Comparison of ENCODE assay signal across 1 fruit fly cellular context in genomic region chr2L:18948065-18948723, dm6.
TF ChIP-seq lines count a peak whose summit lies in the region.

No protein-coding gene starts in this region.

TF ChIP-seq in whole organism, embryonic, 481 proteins besides CTCF, POLR2A, EP300 and RAD21 (continued from another document and continues in another):
- TF ChIP-seq CG34224 (GFP tag; IDR thresholded peaks at IDR 0.05; lab: Robert Waterston, UW; ENCODE audit: partially characterized antibody) (no peak), CG9876 (GFP tag; optimal IDR thresholded peaks at IDR 0.05; lab: Kevin White, UChicago) (no peak), Hr51 (GFP tag; optimal IDR thresholded peaks at IDR 0.05; lab: Kevin White, UChicago) (peak in 1 of 2 experiments; percentile 46), br (optimal IDR thresholded peaks at IDR 0.05; lab: Kevin White, UChicago) (no peak), crc (GFP tag; optimal IDR thresholded peaks at IDR 0.05; lab: Kevin White, UChicago) (no peak), CG8388 (GFP tag; optimal IDR thresholded peaks at IDR 0.05; lab: Kevin White, UChicago) (peak; percentile 75), bcd (GFP tag; optimal IDR thresholded peaks at IDR 0.05; lab: Kevin White, UChicago) (peak; percentile 46), az2 (GFP tag; optimal IDR thresholded peaks at IDR 0.05; lab: Kevin White, UChicago) (peak; percentile 81), CG17912 (GFP tag; optimal IDR thresholded peaks at IDR 0.05; lab: Kevin White, UChicago) (no peak), CG9609 (GFP tag; optimal IDR thresholded peaks at IDR 0.05; lab: Kevin White, UChicago) (peak; percentile 15), lab (GFP tag; optimal IDR thresholded peaks at IDR 0.05; lab: Kevin White, UChicago) (peak; percentile 56), CG2678 (tag; optimal IDR thresholded peaks at IDR 0.05; lab: Kevin White, UChicago) (peak; percentile 83), so (GFP tag; IDR thresholded peaks at IDR 0.05; lab: Robert Waterston, UW) (no peak), CG10654 (GFP tag; optimal IDR thresholded peaks at IDR 0.05; lab: Kevin White, UChicago) (peak; percentile 33), run (tag; optimal IDR thresholded peaks at IDR 0.05; lab: Kevin White, UChicago) (peak; percentile 65), CG42726 (GFP tag; IDR thresholded peaks at IDR 0.05; lab: Robert Waterston, UW; ENCODE audit: partially characterized antibody) (no peak), danr (GFP tag; IDR thresholded peaks at IDR 0.05; lab: Robert Waterston, UW) (peak; percentile 43; the same call in 1 of the 2 replicates), ro (GFP tag; IDR thresholded peaks at IDR 0.05; lab: Robert Waterston, UW) (no peak), CG4854 (GFP tag; optimal IDR thresholded peaks at IDR 0.05; lab: Kevin White, UChicago) (no peak), Deaf1 (tag; optimal IDR thresholded peaks at IDR 0.05; lab: Kevin White, UChicago) (no peak), cwo (GFP tag; optimal IDR thresholded peaks at IDR 0.05; lab: Kevin White, UChicago) (peak; percentile 25), CG3407 (GFP tag; optimal IDR thresholded peaks at IDR 0.05; lab: Kevin White, UChicago) (peak; percentile 82), CG8281 (tag; optimal IDR thresholded peaks at IDR 0.05; lab: Kevin White, UChicago) (peak; percentile 17), Ptx1 (GFP tag; IDR thresholded peaks at IDR 0.05; lab: Robert Waterston, UW) (peak; percentile 67), CG32532 (GFP tag; IDR thresholded peaks at IDR 0.05; lab: Robert Waterston, UW) (no peak), bowl (GFP tag; IDR thresholded peaks at IDR 0.05; lab: Robert Waterston, UW) (no peak), ash1 (GFP tag; optimal IDR thresholded peaks at IDR 0.05; lab: Kevin White, UChicago) (no peak), CG10431 (GFP tag; optimal IDR thresholded peaks at IDR 0.05; lab: Kevin White, UChicago) (peak; percentile 66), tgo (GFP tag; IDR thresholded peaks at IDR 0.05; lab: Robert Waterston, UW) (no peak), CG12391 (tag; optimal IDR thresholded peaks at IDR 0.05; lab: Kevin White, UChicago) (peak; percentile 90), CG13296 (GFP tag; optimal IDR thresholded peaks at IDR 0.05; lab: Kevin White, UChicago) (peak; percentile 49), disco-r (GFP tag; optimal IDR thresholded peaks at IDR 0.05; lab: Kevin White, UChicago) (no peak), twi (tag; optimal IDR thresholded peaks at IDR 0.05; lab: Kevin White, UChicago) (peak; percentile 36), Dek (tag; optimal IDR thresholded peaks at IDR 0.05; lab: Kevin White, UChicago) (peak; percentile 63), HLH4C (GFP tag; IDR thresholded peaks at IDR 0.05; lab: Robert Waterston, UW; ENCODE audit: partially characterized antibody) (no peak), Dfd (GFP tag; optimal IDR thresholded peaks at IDR 0.05; lab: Kevin White, UChicago) (no peak), CG6254 (GFP tag; optimal IDR thresholded peaks at IDR 0.05; lab: Kevin White, UChicago) (peak; percentile 57), usp (GFP tag; optimal IDR thresholded peaks at IDR 0.05; lab: Kevin White, UChicago) (no peak), CG10267 (tag; optimal IDR thresholded peaks at IDR 0.05; lab: Kevin White, UChicago) (peak; percentile 48), inv (GFP tag; IDR thresholded peaks at IDR 0.05; lab: Robert Waterston, UW; ENCODE audit: partially characterized antibody) (no peak), Hr78 (GFP tag; optimal IDR thresholded peaks at IDR 0.05; lab: Kevin White, UChicago) (peak in 1 of 2 experiments; percentile 25), Hr39 (optimal IDR thresholded peaks at IDR 0.05; lab: Kevin White, UChicago) (no peak), da (GFP tag; optimal IDR thresholded peaks at IDR 0.05; lab: Kevin White, UChicago) (no peak), GATAe (GFP tag; conservative IDR thresholded peaks at IDR 0.05; lab: Robert Waterston, UW) (no peak), croc (GFP tag; conservative IDR thresholded peaks at IDR 0.05; lab: Robert Waterston, UW) (peak; percentile 73), gcm (GFP tag; optimal IDR thresholded peaks at IDR 0.05; lab: Kevin White, UChicago) (peak; percentile 80), CG8290 (GFP tag; optimal IDR thresholded peaks at IDR 0.05; lab: Kevin White, UChicago) (no peak), CG8290 (tag; optimal IDR thresholded peaks at IDR 0.05; lab: Kevin White, UChicago) (no peak), CG30403 (GFP tag; optimal IDR thresholded peaks at IDR 0.05; lab: Kevin White, UChicago) (peak; percentile 77), CG7928 (GFP tag; optimal IDR thresholded peaks at IDR 0.05; lab: Kevin White, UChicago) (no peak), Ravus (GFP tag; IDR thresholded peaks at IDR 0.05; lab: Robert Waterston, UW) (no peak), CG13775 (GFP tag; optimal IDR thresholded peaks at IDR 0.05; lab: Kevin White, UChicago) (peak; percentile 67), Bgb (GFP tag; IDR thresholded peaks at IDR 0.05; lab: Robert Waterston, UW; ENCODE audit: partially characterized antibody) (no peak), sqz (GFP tag; optimal IDR thresholded peaks at IDR 0.05; lab: Kevin White, UChicago) (peak; percentile 35), CG9437 (GFP tag; optimal IDR thresholded peaks at IDR 0.05; lab: Kevin White, UChicago) (peak; percentile 75), lmd (GFP tag; IDR thresholded peaks at IDR 0.05; lab: Robert Waterston, UW) (peak; percentile 66), pho (GFP tag; optimal IDR thresholded peaks at IDR 0.05; lab: Kevin White, UChicago) (peak; percentile 9), gcm2 (GFP tag; optimal IDR thresholded peaks at IDR 0.05; lab: Kevin White, UChicago) (no peak), CkIIα-i1 (GFP tag; IDR thresholded peaks at IDR 0.05; lab: Robert Waterston, UW) (no peak), Nf-YB (GFP tag; optimal IDR thresholded peaks at IDR 0.05; lab: Kevin White, UChicago) (peak; percentile 66), Tbp (GFP tag; optimal IDR thresholded peaks at IDR 0.05; lab: Kevin White, UChicago) (no peak), Side (GFP tag; optimal IDR thresholded peaks at IDR 0.05; lab: Kevin White, UChicago) (no peak), CG15479 (GFP tag; optimal IDR thresholded peaks at IDR 0.05; lab: Kevin White, UChicago) (no peak), MBD-R2 (GFP tag; IDR thresholded peaks at IDR 0.05; lab: Robert Waterston, UW) (no peak), MTF-1 (GFP tag; optimal IDR thresholded peaks at IDR 0.05; lab: Kevin White, UChicago; ENCODE audit: borderline replicate concordance) (no peak), CG6765 (GFP tag; optimal IDR thresholded peaks at IDR 0.05; lab: Kevin White, UChicago) (no peak), H15 (GFP tag; IDR thresholded peaks at IDR 0.05; lab: Robert Waterston, UW) (no peak), CG7987 (GFP tag; optimal IDR thresholded peaks at IDR 0.05; lab: Kevin White, UChicago) (peak; percentile 10), stc (GFP tag; IDR thresholded peaks at IDR 0.05; lab: Robert Waterston, UW) (no peak), CG2120 (GFP tag; optimal IDR thresholded peaks at IDR 0.05; lab: Kevin White, UChicago) (peak; percentile 24), unc-4 (GFP tag; IDR thresholded peaks at IDR 0.05; lab: Robert Waterston, UW; ENCODE audit: partially characterized antibody) (no peak), gsb-n (tag; optimal IDR thresholded peaks at IDR 0.05; lab: Kevin White, UChicago) (peak; percentile 78), CG32772 (GFP tag; IDR thresholded peaks at IDR 0.05; lab: Robert Waterston, UW) (peak; percentile 58; the same call in 1 of the 2 replicates), CG7357 (GFP tag; IDR thresholded peaks at IDR 0.05; lab: Robert Waterston, UW) (peak; percentile 71), BEAF-32 (GFP tag; optimal IDR thresholded peaks at IDR 0.05; lab: Kevin White, UChicago) (no peak), Aef1 (GFP tag; IDR thresholded peaks at IDR 0.05; lab: Robert Waterston, UW) (peak; percentile 13; the same call in 1 of the 3 replicates), CG11723 (GFP tag; optimal IDR thresholded peaks at IDR 0.05; lab: Kevin White, UChicago) (peak; percentile 49), CG5953 (GFP tag; IDR thresholded peaks at IDR 0.05; lab: Robert Waterston, UW) (no peak), CG9817 (tag; optimal IDR thresholded peaks at IDR 0.05; lab: Kevin White, UChicago) (peak; percentile 38), CG12104 (GFP tag; optimal IDR thresholded peaks at IDR 0.05; lab: Kevin White, UChicago) (no peak), CG14860 (GFP tag; IDR thresholded peaks at IDR 0.05; lab: Robert Waterston, UW; ENCODE audit: partially characterized antibody) (no peak), B-H2 (GFP tag; optimal IDR thresholded peaks at IDR 0.05; lab: Kevin White, UChicago) (no peak), CG15514 (GFP tag; optimal IDR thresholded peaks at IDR 0.05; lab: Kevin White, UChicago) (no peak), Doc3 (GFP tag; IDR thresholded peaks at IDR 0.05; lab: Robert Waterston, UW; ENCODE audit: partially characterized antibody) (no peak), CG13424 (tag; optimal IDR thresholded peaks at IDR 0.05; lab: Kevin White, UChicago) (peak; percentile 91), corto (GFP tag; optimal IDR thresholded peaks at IDR 0.05; lab: Kevin White, UChicago) (peak; percentile 30), CG1233 (GFP tag; optimal IDR thresholded peaks at IDR 0.05; lab: Kevin White, UChicago) (peak; percentile 61), vfl (GFP tag; optimal IDR thresholded peaks at IDR 0.05; lab: Kevin White, UChicago) (no peak), ATbp (GFP tag; optimal IDR thresholded peaks at IDR 0.05; lab: Kevin White, UChicago) (peak; percentile 86), CG2202 (tag; optimal IDR thresholded peaks at IDR 0.05; lab: Kevin White, UChicago) (peak; percentile 85), CG7372 (GFP tag; IDR thresholded peaks at IDR 0.05; lab: Robert Waterston, UW) (0 out of 2 replicates have a peak, but pooled peaks have one; percentile 16), CG6813 (GFP tag; optimal IDR thresholded peaks at IDR 0.05; lab: Kevin White, UChicago) (peak; percentile 24), CG12942 (GFP tag; optimal IDR thresholded peaks at IDR 0.05; lab: Kevin White, UChicago) (peak; percentile 48), CG30020 (tag; optimal IDR thresholded peaks at IDR 0.05; lab: Kevin White, UChicago) (peak; percentile 43), CG12071 (GFP tag; optimal IDR thresholded peaks at IDR 0.05; lab: Kevin White, UChicago) (no peak), CG6683 (GFP tag; optimal IDR thresholded peaks at IDR 0.05; lab: Kevin White, UChicago) (peak; percentile 19), ato (GFP tag; IDR thresholded peaks at IDR 0.05; lab: Robert Waterston, UW; ENCODE audit: partially characterized antibody) (no peak), gt (GFP tag; IDR thresholded peaks at IDR 0.05; lab: Robert Waterston, UW) (no peak), CG30431 (GFP tag; optimal IDR thresholded peaks at IDR 0.05; lab: Kevin White, UChicago) (peak; percentile 66), Camta (GFP tag; optimal IDR thresholded peaks at IDR 0.05; lab: Kevin White, UChicago) (peak; percentile 46), CG18599 (GFP tag; optimal IDR thresholded peaks at IDR 0.05; lab: Kevin White, UChicago) (peak; percentile 50), B-H1 (GFP tag; IDR thresholded peaks at IDR 0.05; lab: Robert Waterston, UW) (peak; percentile 50; the same call in 2 of the 3 replicates), prd (optimal IDR thresholded peaks at IDR 0.05; lab: Kevin White, UChicago) (no peak), prd (GFP tag; IDR thresholded peaks at IDR 0.05; lab: Robert Waterston, UW) (peak; percentile 63; the same call in 2 of the 3 replicates), otp (GFP tag; IDR thresholded peaks at IDR 0.05; lab: Robert Waterston, UW) (no peak), CG16815 (GFP tag; optimal IDR thresholded peaks at IDR 0.05; lab: Kevin White, UChicago) (peak; percentile 68), ap (GFP tag; IDR thresholded peaks at IDR 0.05; lab: Robert Waterston, UW) (0 out of 2 replicates have a peak, but pooled peaks have one; percentile 3), CG12299 (tag; optimal IDR thresholded peaks at IDR 0.05; lab: Kevin White, UChicago) (peak; percentile 34), tx (GFP tag; optimal IDR thresholded peaks at IDR 0.05; lab: Kevin White, UChicago) (no peak), Dad (GFP tag; optimal IDR thresholded peaks at IDR 0.05; lab: Kevin White, UChicago) (no peak), grn (GFP tag; optimal IDR thresholded peaks at IDR 0.05; lab: Kevin White, UChicago) (no peak), CG10321 (GFP tag; IDR thresholded peaks at IDR 0.05; lab: Robert Waterston, UW) (no peak), PHDP (tag; optimal IDR thresholded peaks at IDR 0.05; lab: Kevin White, UChicago) (peak; percentile 84), crol (GFP tag; IDR thresholded peaks at IDR 0.05; lab: Robert Waterston, UW) (no peak), Spps (tag; optimal IDR thresholded peaks at IDR 0.05; lab: Kevin White, UChicago) (peak; percentile 71), Nf-YC (tag; optimal IDR thresholded peaks at IDR 0.05; lab: Kevin White, UChicago) (peak; percentile 22), CG16813 (GFP tag; IDR thresholded peaks at IDR 0.05; lab: Robert Waterston, UW; ENCODE audit: partially characterized antibody) (no peak), dimm (GFP tag; IDR thresholded peaks at IDR 0.05; lab: Robert Waterston, UW) (no peak), mirr (GFP tag; optimal IDR thresholded peaks at IDR 0.05; lab: Kevin White, UChicago) (no peak), jigr1 (GFP tag; IDR thresholded peaks at IDR 0.05; lab: Robert Waterston, UW) (no peak), eyg (GFP tag; optimal IDR thresholded peaks at IDR 0.05; lab: Kevin White, UChicago) (no peak), CG17829 (tag; optimal IDR thresholded peaks at IDR 0.05; lab: Kevin White, UChicago) (peak; percentile 81), eve (GFP tag; optimal IDR thresholded peaks at IDR 0.05; lab: Kevin White, UChicago) (no peak), CG5180 (GFP tag; optimal IDR thresholded peaks at IDR 0.05; lab: Kevin White, UChicago) (no peak), Lim3 (GFP tag; IDR thresholded peaks at IDR 0.05; lab: Robert Waterston, UW) (no peak), CG10147 (GFP tag; optimal IDR thresholded peaks at IDR 0.05; lab: Kevin White, UChicago) (peak; percentile 10), fru (optimal IDR thresholded peaks at IDR 0.05; lab: Kevin White, UChicago) (no peak), CG17186 (GFP tag; optimal IDR thresholded peaks at IDR 0.05; lab: Kevin White, UChicago) (peak; percentile 17), CG4282 (GFP tag; optimal IDR thresholded peaks at IDR 0.05; lab: Kevin White, UChicago) (no peak), Bteb2 (GFP tag; optimal IDR thresholded peaks at IDR 0.05; lab: Kevin White, UChicago) (no peak), CG11504 (tag; optimal IDR thresholded peaks at IDR 0.05; lab: Kevin White, UChicago) (no peak), Atf-2 (GFP tag; optimal IDR thresholded peaks at IDR 0.05; lab: Kevin White, UChicago) (peak; percentile 39), zf30C (GFP tag; optimal IDR thresholded peaks at IDR 0.05; lab: Kevin White, UChicago) (no peak)
